Fruit fly (Drosophila melanogaster) whole organism, prepupa: Measurements from ENCODE around the gene CG43082.

Source experiments
- CG10631 ChIP-seq: fragments of 200-800 bp; sonication (Bioruptor generic); optimal IDR thresholded peaks from 2 replicates; lab custom pipeline; 2016; ENCODE audit warnings: missing biosample characterization, missing genetic modification characterization
- CG11294 ChIP-seq: fragments of 200-800 bp; sonication (Bioruptor generic); IDR thresholded peaks from 2 replicates; pipeline ENCODE4 v1.3.6; 2022; ENCODE audit warnings: missing biosample characterization, missing genetic modification characterization
- CG11762 ChIP-seq: fragments of 200-800 bp; sonication (Bioruptor generic); optimal IDR thresholded peaks from 3 replicates; lab custom pipeline; 2016; ENCODE audit warnings: missing biosample characterization, missing genetic modification characterization; ENCODE audit not compliant: insufficient read depth
- CG11902 ChIP-seq: fragments of 200-800 bp; sonication (Bioruptor generic); optimal IDR thresholded peaks from 3 replicates; lab custom pipeline; 2016; ENCODE audit warnings: missing biosample characterization, missing genetic modification characterization
- CG15336 ChIP-seq: fragments of 200-800 bp; sonication (Bioruptor generic); IDR thresholded peaks from 2 replicates; pipeline ENCODE4 v1.3.6; 2022; ENCODE audit warnings: missing biosample characterization, missing genetic modification characterization
- CG1621 ChIP-seq: fragments of 200-800 bp; sonication (Bioruptor generic); optimal IDR thresholded peaks from 3 replicates; lab custom pipeline; 2018; ENCODE audit warnings: missing biosample characterization, mild to moderate bottlenecking, missing genetic modification characterization
- CG16779 ChIP-seq: fragments of 200-800 bp; sonication (Bioruptor generic); optimal IDR thresholded peaks from 3 replicates; lab custom pipeline; 2017; ENCODE audit warnings: missing biosample characterization, mild to moderate bottlenecking, missing genetic modification characterization
- CG3032 ChIP-seq: fragments of 200-800 bp; optimal IDR thresholded peaks from 2 replicates; lab custom pipeline; 2019; ENCODE audit warnings: missing biosample characterization, mild to moderate bottlenecking, missing genetic modification characterization, moderate library complexity
- CG32006 ChIP-seq: fragments of 200-800 bp; sonication (Bioruptor generic); optimal IDR thresholded peaks from 3 replicates; lab custom pipeline; 2017; ENCODE audit warnings: missing biosample characterization, mild to moderate bottlenecking, missing genetic modification characterization
- CG3919 ChIP-seq: fragments of 200-800 bp; sonication (Bioruptor generic); optimal IDR thresholded peaks from 3 replicates; lab custom pipeline; 2016; ENCODE audit warnings: missing biosample characterization, missing genetic modification characterization
- CG4318 ChIP-seq: fragments of 200-800 bp; sonication (Bioruptor generic); optimal IDR thresholded peaks from 3 replicates; lab custom pipeline; 2017; ENCODE audit warnings: missing biosample characterization, mild to moderate bottlenecking, missing genetic modification characterization
- CG6276 ChIP-seq: fragments of 200-800 bp; sonication (Bioruptor generic); optimal IDR thresholded peaks from 2 replicates; lab custom pipeline; 2017; ENCODE audit warnings: missing biosample characterization, mild to moderate bottlenecking, missing genetic modification characterization
- CG6792 ChIP-seq: fragments of 200-800 bp; sonication (Bioruptor generic); optimal IDR thresholded peaks from 3 replicates; lab custom pipeline; 2016; ENCODE audit warnings: missing biosample characterization, missing genetic modification characterization
- CG6854 ChIP-seq: fragments of 200-800 bp; sonication (Bioruptor generic); optimal IDR thresholded peaks from 2 replicates; lab custom pipeline; 2017; ENCODE audit warnings: missing biosample characterization, mild to moderate bottlenecking, missing genetic modification characterization
- CG8319 ChIP-seq: fragments of 200-800 bp; sonication (Bioruptor generic); optimal IDR thresholded peaks from 3 replicates; lab custom pipeline; 2016; ENCODE audit warnings: missing biosample characterization, missing genetic modification characterization
- CG8632 ChIP-seq: fragments of 200-800 bp; sonication (Bioruptor generic); optimal IDR thresholded peaks from 3 replicates; lab custom pipeline; 2016; ENCODE audit warnings: missing biosample characterization, missing genetic modification characterization
- CG9139 ChIP-seq: fragments of 200-800 bp; sonication (Bioruptor generic); optimal IDR thresholded peaks from 3 replicates; lab custom pipeline; 2017; ENCODE audit warnings: missing biosample characterization, mild to moderate bottlenecking, missing genetic modification characterization
- Ets21C ChIP-seq: fragments of 200-800 bp; sonication (Bioruptor generic); optimal IDR thresholded peaks from 3 replicates; lab custom pipeline; 2016; ENCODE audit warnings: missing biosample characterization, missing genetic modification characterization
- Ets96B ChIP-seq: fragments of 200-800 bp; optimal IDR thresholded peaks from 2 replicates; lab custom pipeline; 2019; ENCODE audit warnings: missing biosample characterization, mild to moderate bottlenecking, missing genetic modification characterization, moderate library complexity
- Gug ChIP-seq: fragments of 200-800 bp; sonication (Bioruptor generic); IDR thresholded peaks from 2 replicates; pipeline ENCODE4 v1.3.6; 2022; ENCODE audit warnings: missing biosample characterization, missing genetic modification characterization
- Hr39 ChIP-seq: fragments of 200-800 bp; sonication (Bioruptor generic); optimal IDR thresholded peaks from 2 replicates; lab custom pipeline; 2016; ENCODE audit warnings: missing biosample characterization, missing genetic modification characterization
- Met ChIP-seq: fragments of 200-800 bp; sonication (Bioruptor generic); optimal IDR thresholded peaks from 3 replicates; lab custom pipeline; 2016; ENCODE audit warnings: missing biosample characterization, missing genetic modification characterization
- OdsH ChIP-seq: fragments of 200-800 bp; sonication (Bioruptor generic); optimal IDR thresholded peaks from 3 replicates; lab custom pipeline; 2016; ENCODE audit warnings: missing biosample characterization, missing genetic modification characterization
- Smox ChIP-seq: fragments of 200-800 bp; sonication (Bioruptor generic); optimal IDR thresholded peaks from 3 replicates; lab custom pipeline; 2016; ENCODE audit warnings: missing biosample characterization, missing genetic modification characterization
- Sox14 ChIP-seq: fragments of 200-800 bp; sonication (Bioruptor generic); optimal IDR thresholded peaks from 3 replicates; lab custom pipeline; 2016; ENCODE audit warnings: missing biosample characterization, missing genetic modification characterization
- Sox15 ChIP-seq: fragments of 200-800 bp; sonication (Bioruptor generic); optimal IDR thresholded peaks from 3 replicates; lab custom pipeline; 2016; ENCODE audit warnings: missing biosample characterization, missing genetic modification characterization
- achi ChIP-seq: fragments of 200-800 bp; sonication (Bioruptor generic); optimal IDR thresholded peaks from 3 replicates; lab custom pipeline; 2016; ENCODE audit warnings: missing biosample characterization, missing genetic modification characterization
- cyc ChIP-seq: fragments of 200-800 bp; sonication (Bioruptor generic); optimal IDR thresholded peaks from 3 replicates; lab custom pipeline; 2016; ENCODE audit warnings: missing biosample characterization, missing genetic modification characterization
- dac ChIP-seq: fragments of 200-800 bp; sonication (Bioruptor generic); optimal IDR thresholded peaks from 2 replicates; lab custom pipeline; 2017; ENCODE audit warnings: missing biosample characterization, mild to moderate bottlenecking, missing genetic modification characterization
- dsx ChIP-seq: fragments of 200-800 bp; optimal IDR thresholded peaks from 3 replicates; lab custom pipeline; 2019; ENCODE audit warnings: missing biosample characterization, mild to moderate bottlenecking, missing genetic modification characterization, moderate library complexity; ENCODE audit not compliant: poor library complexity, severe bottlenecking
- eg ChIP-seq: fragments of 200-800 bp; sonication (Bioruptor generic); IDR thresholded peaks from 3 replicates; pipeline ENCODE4 v1.3.6; 2022; ENCODE audit warnings: missing biosample characterization, missing genetic modification characterization
- esn ChIP-seq: fragments of 200-800 bp; sonication (Bioruptor generic); optimal IDR thresholded peaks from 2 replicates; lab custom pipeline; 2016; ENCODE audit warnings: missing biosample characterization, mild to moderate bottlenecking, missing genetic modification characterization, moderate library complexity
- fd59A ChIP-seq: fragments of 200-800 bp; sonication (Bioruptor generic); optimal IDR thresholded peaks from 2 replicates; lab custom pipeline; 2017; ENCODE audit warnings: missing biosample characterization, mild to moderate bottlenecking, missing genetic modification characterization, missing genetic modification reagents
- fkh ChIP-seq: fragments of 200-800 bp; sonication (Bioruptor generic); optimal IDR thresholded peaks from 3 replicates; lab custom pipeline; 2017; ENCODE audit warnings: missing biosample characterization, mild to moderate bottlenecking, missing genetic modification characterization, moderate library complexity
- pdm3 ChIP-seq: fragments of 200-800 bp; sonication (Bioruptor generic); optimal IDR thresholded peaks from 3 replicates; lab custom pipeline; 2016; ENCODE audit warnings: missing biosample characterization, missing genetic modification characterization
- spab ChIP-seq: fragments of 200-800 bp; sonication (Bioruptor generic); optimal IDR thresholded peaks from 2 replicates; lab custom pipeline; 2017; ENCODE audit warnings: missing biosample characterization, mild to moderate bottlenecking, missing genetic modification characterization, missing genetic modification reagents
- svp ChIP-seq: fragments of 200-800 bp; sonication (Bioruptor generic); peaks from one replicate; lab custom pipeline; 2016; ENCODE audit warnings: missing biosample characterization, missing genetic modification characterization
- topi ChIP-seq: fragments of 200-800 bp; sonication (Bioruptor generic); optimal IDR thresholded peaks from 3 replicates; lab custom pipeline; 2016; ENCODE audit warnings: missing biosample characterization, missing genetic modification characterization
- vri ChIP-seq: fragments of 200-800 bp; sonication (Bioruptor generic); optimal IDR thresholded peaks from 3 replicates; lab custom pipeline; 2016; ENCODE audit warnings: missing biosample characterization, mild to moderate bottlenecking, missing genetic modification characterization

Gene CG43082

DNA sequence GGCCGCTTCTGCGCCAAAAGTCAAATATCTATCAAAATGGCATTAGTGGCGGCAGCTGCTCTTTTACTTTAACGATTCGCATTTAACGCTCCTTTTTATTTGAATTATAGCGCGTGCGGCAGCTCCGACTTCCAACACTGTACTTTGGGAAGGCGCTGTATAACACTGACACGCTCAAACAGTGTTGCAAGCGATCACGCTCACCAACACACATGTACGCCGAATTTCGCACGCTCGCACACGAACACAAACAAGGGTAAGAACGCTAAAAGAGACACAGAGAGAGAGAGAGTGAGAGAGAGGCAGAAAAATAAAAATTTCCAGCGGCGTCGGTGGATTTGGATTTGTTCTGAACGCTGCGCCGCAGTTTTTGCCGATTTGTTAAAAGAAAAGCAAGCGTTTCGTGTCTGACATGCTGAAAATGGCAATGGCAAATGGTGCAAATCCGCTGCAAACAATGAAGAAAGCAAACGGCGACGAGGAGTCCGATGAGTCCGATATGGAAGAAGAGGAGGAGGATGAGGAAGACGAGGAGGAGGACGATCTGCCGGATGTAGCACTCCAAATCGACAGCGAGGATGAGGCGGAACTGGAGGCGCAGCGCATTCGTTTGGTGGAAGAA lies 41.9 kb upstream of the CG43082 start, which contains the start of gene Phs (continued):
- TF ChIP-seq svp (GFP tag; lab: Kevin White, UChicago) (peak; percentile 85), pdm3 (peak; percentile 74), esn (GFP tag; lab: Kevin White, UChicago) (peak; percentile 82), vri (GFP tag; lab: Kevin White, UChicago) (peak; percentile 81), CG8319 (GFP tag; lab: Kevin White, UChicago) (peak; percentile 59), fd59A (GFP tag; lab: Kevin White, UChicago) (peak; percentile 32), CG6854 (GFP tag; lab: Kevin White, UChicago) (peak; percentile 45), CG3919 (GFP tag; lab: Kevin White, UChicago) (peak; percentile 90), CG11762 (no peak), CG3032 (tag; lab: Kevin White, UChicago) (peak; percentile 42), dsx (GFP tag; lab: Kevin White, UChicago) (peak; percentile 72), Smox (peak; percentile 58), CG11902 (GFP tag; lab: Kevin White, UChicago) (peak; percentile 63), dac (GFP tag; lab: Kevin White, UChicago) (peak; percentile 41), Gug (GFP tag; lab: Robert Waterston, UW) (peak; percentile 33; the same call in 1 of the 2 replicates), spab (GFP tag; lab: Kevin White, UChicago) (peak; percentile 15), CG8632 (GFP tag; lab: Kevin White, UChicago) (peak; percentile 15), CG6792 (GFP tag; lab: Kevin White, UChicago) (peak; percentile 66), CG11294 (GFP tag; lab: Robert Waterston, UW) (peak; percentile 32; the same call in 1 of the 2 replicates), Ets96B (tag; lab: Kevin White, UChicago) (peak; percentile 26), CG1621 (peak; percentile 31), Sox14 (peak; percentile 86), cyc (GFP tag; lab: Kevin White, UChicago) (peak; percentile 87), OdsH (GFP tag; lab: Kevin White, UChicago) (peak; percentile 72), CG16779 (tag; lab: Kevin White, UChicago) (peak; percentile 29), Met (GFP tag; lab: Kevin White, UChicago) (peak; percentile 77), topi (GFP tag; lab: Kevin White, UChicago) (peak; percentile 85)

DNA sequence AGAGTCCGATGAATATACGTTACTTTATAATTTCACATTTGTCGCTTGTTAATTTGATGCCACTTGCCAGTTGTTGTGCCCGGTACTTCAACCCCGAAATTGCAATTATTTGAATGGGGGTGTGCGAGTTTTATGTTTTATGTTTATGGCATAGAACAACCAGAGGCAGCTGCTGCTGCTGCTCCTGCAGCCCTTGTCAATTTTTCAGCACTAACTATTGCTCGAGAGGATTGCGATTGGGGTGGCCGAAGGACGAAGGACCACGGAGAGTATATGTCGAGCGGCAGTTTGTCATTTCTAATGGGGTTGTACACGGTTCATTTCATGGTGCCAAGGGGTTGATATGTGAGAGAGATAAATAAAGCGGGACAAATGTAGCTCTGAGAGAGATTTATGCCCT lies 37.6 kb upstream of the CG43082 start:
- TF ChIP-seq svp (GFP tag; lab: Kevin White, UChicago) (peak; percentile 13), CG10631 (GFP tag; lab: Kevin White, UChicago) (no peak)

DNA sequence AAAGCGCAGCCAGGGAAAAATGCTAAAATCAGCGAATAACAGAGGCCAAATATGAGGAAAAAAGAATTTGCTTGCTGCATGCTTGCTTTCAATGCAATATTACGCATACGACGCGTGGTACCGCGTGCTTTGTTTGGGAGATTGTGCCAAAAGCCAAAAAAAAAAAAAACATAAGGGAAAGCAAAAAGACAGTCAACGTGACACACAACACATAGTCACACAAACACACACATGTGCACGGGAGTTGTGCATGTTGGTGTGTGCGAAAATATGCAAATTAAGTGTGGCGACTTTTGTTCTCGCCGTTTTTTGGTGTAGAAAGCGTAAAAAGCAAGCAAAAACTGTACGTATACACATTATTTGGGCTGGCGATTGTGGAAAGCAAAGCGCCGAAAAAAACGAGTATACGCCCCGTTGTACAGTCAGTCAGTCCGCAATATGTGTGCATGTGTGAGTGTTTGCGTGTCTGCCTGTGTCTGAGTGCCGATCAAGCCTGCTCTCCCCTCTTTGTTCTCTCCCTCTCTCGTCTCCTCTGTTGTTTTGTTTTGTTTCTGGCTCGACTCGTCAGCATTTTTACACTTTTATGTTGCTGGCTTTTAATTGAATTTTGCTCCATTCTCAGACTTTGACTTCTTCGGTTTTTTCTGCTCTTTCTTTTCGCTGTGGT lies 36.6 kb upstream of the CG43082 start:
- TF ChIP-seq CG4318 (GFP tag; lab: Kevin White, UChicago): no peak
- no peak for TF ChIP-seq spab (GFP tag; lab: Kevin White, UChicago)
- no peak for TF ChIP-seq dac (GFP tag; lab: Kevin White, UChicago)
- TF ChIP-seq CG15336: peak; percentile 41; the same call in 1 of the 2 replicates
- TF ChIP-seq cyc (GFP tag; lab: Kevin White, UChicago): no peak
- no peak for TF ChIP-seq CG3032 (tag; lab: Kevin White, UChicago)
- TF ChIP-seq eg (GFP tag; lab: Robert Waterston, UW): peak; percentile 16; the same call in 1 of the 3 replicates
- TF ChIP-seq svp (GFP tag; lab: Kevin White, UChicago): peak; percentile 59

DNA sequence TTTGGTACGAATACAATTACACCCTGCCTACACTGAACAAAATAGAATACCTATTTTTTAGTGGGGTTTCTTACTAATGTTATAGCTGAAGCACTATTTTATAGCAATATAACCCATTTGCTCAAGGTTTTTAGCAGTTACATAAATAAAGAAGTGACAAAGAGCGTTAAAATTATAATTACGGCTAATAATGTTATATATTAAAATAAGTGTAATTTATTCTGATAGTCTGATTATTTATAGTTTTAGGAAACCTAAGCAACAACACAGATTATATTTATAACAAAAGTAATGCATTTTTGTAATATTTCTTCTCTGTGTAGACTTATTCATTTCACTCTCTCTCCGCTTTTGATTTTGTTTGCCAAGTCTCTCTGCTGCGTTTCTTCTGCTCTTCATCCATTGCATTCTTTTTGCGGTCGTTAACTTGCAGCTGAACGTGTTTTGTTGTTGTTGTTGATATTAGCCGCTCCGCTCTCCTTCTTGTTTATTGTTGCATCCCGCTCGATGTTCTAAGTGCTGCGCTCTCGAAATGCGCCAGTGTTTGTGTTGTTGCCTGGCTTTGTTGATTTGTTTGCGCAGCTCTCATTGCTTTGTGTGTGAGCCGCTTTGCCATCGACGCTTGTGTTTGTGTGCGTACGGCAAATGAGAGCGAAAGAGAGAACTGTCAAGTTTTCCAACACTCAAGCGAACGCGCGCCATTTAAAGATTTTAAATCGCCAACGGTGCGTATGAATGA lies 35.8 kb upstream of the CG43082 start:
- TF ChIP-seq CG32006 (GFP tag; lab: Kevin White, UChicago) (peak; percentile 99), Hr39 (GFP tag; lab: Kevin White, UChicago) (peak; percentile 89), Ets96B (tag; lab: Kevin White, UChicago) (peak; percentile 94), CG11762 (peak; percentile 95), svp (GFP tag; lab: Kevin White, UChicago) (peak; percentile 95), CG6276 (GFP tag; lab: Kevin White, UChicago) (peak; percentile 97), cyc (GFP tag; lab: Kevin White, UChicago) (peak; percentile 92), Met (GFP tag; lab: Kevin White, UChicago) (peak; percentile 93), Sox15 (GFP tag; lab: Kevin White, UChicago) (peak; percentile 94), CG15336 (peak; percentile 96), CG3919 (GFP tag; lab: Kevin White, UChicago) (peak; percentile 95), CG6792 (GFP tag; lab: Kevin White, UChicago) (peak; percentile 96), CG8632 (GFP tag; lab: Kevin White, UChicago) (peak; percentile 97), Ets21C (GFP tag; lab: Kevin White, UChicago) (peak; percentile 84), pdm3 (peak; percentile 94), achi (GFP tag; lab: Kevin White, UChicago) (peak; percentile 97), vri (GFP tag; lab: Kevin White, UChicago) (peak; percentile 49), CG3032 (tag; lab: Kevin White, UChicago) (peak; percentile 95), fkh (peak; percentile 89), dsx (GFP tag; lab: Kevin White, UChicago) (peak; percentile 88), CG9139 (GFP tag; lab: Kevin White, UChicago) (peak; percentile 87), CG10631 (GFP tag; lab: Kevin White, UChicago) (peak; percentile 98)
